Worm (Caenorhabditis elegans): Measurements from ENCODE around the gene arrd-18.

ce11 chrV:3295368-3295767 is 16.5 kb downstream of the arrd-18 start:
- TF ChIP-seq egl-27 (tag; optimal IDR thresholded peaks at IDR 0.05) (no peak), nhr-28 (tag; optimal IDR thresholded peaks at IDR 0.05) (no peak), ztf-11 (tag; optimal IDR thresholded peaks at IDR 0.05) (no peak), lsy-2 (tag; optimal IDR thresholded peaks at IDR 0.05) (no peak), madf-9 (GFP tag; conservative IDR thresholded peaks at IDR 0.05) (no peak), nhr-237 (tag; optimal IDR thresholded peaks at IDR 0.05) (no peak), mdt-29 (GFP tag; IDR thresholded peaks at IDR 0.05) (no peak), snpc-4 (tag; optimal IDR thresholded peaks at IDR 0.05) (no peak), nhr-11 (tag; optimal IDR thresholded peaks at IDR 0.05) (no peak)

Data from whole organism, L4 larva.